Fruit fly (Drosophila melanogaster) whole organism, embryonic: ENCODE results near the gene CG13601.

Source experiments
- Abd-B ChIP-seq: fragments of 200-800 bp; sonication (Bioruptor generic); optimal IDR thresholded peaks from 2 replicates; lab custom pipeline; 2018; ENCODE audit warnings: missing biosample characterization, mild to moderate bottlenecking, missing genetic modification characterization, moderate library complexity
- Antp ChIP-seq: fragments of 200-800 bp; sonication (Bioruptor generic); optimal IDR thresholded peaks from 3 replicates; lab custom pipeline; 2016; ENCODE audit warnings: missing biosample characterization, missing genetic modification characterization
- B-H1 ChIP-seq: fragments of 200-800 bp; sonication (Bioruptor generic); IDR thresholded peaks from 3 replicates; pipeline ENCODE4 v1.3.6; 2022; ENCODE audit warnings: missing biosample characterization, missing genetic modification characterization
- Bgb ChIP-seq: fragments of 200-800 bp; sonication (Bioruptor generic); IDR thresholded peaks from 2 replicates; pipeline ENCODE4 v1.3.6; 2022; ENCODE audit warnings: missing biosample characterization, missing genetic modification characterization; ENCODE audit not compliant: partially characterized antibody
- CG10209 ChIP-seq: fragments of 200-800 bp; sonication (Bioruptor generic); optimal IDR thresholded peaks from 3 replicates; lab custom pipeline; 2017; ENCODE audit warnings: missing biosample characterization, mild to moderate bottlenecking, missing genetic modification characterization, missing genetic modification reagents
- CG10462 ChIP-seq: fragments of 200-800 bp; sonication (Bioruptor generic); optimal IDR thresholded peaks from 2 replicates; lab custom pipeline; 2016; ENCODE audit warnings: missing biosample characterization, missing genetic modification characterization
- CG10654 ChIP-seq: fragments of 200-800 bp; sonication (Bioruptor generic); optimal IDR thresholded peaks from 2 replicates; lab custom pipeline; 2016; ENCODE audit warnings: missing biosample characterization, missing genetic modification characterization
- CG11093 ChIP-seq: fragments of 200-800 bp; sonication (Bioruptor generic); IDR thresholded peaks from 3 replicates; pipeline ENCODE4 v1.3.6; 2022; ENCODE audit warnings: missing biosample characterization, missing genetic modification characterization
- CG1529 ChIP-seq: fragments of 200-800 bp; sonication (Bioruptor generic); optimal IDR thresholded peaks from 3 replicates; lab custom pipeline; 2018; ENCODE audit warnings: missing biosample characterization, missing genetic modification characterization
- CG1603 ChIP-seq: fragments of 200-800 bp; sonication (Bioruptor generic); optimal IDR thresholded peaks from 2 replicates; lab custom pipeline; 2019; ENCODE audit warnings: missing biosample characterization, mild to moderate bottlenecking, missing genetic modification characterization, moderate library complexity
- CG16779 ChIP-seq: fragments of 200-800 bp; sonication (Bioruptor generic); IDR thresholded peaks from 2 replicates; pipeline ENCODE4 v1.3.6; 2022; ENCODE audit warnings: missing biosample characterization, missing genetic modification characterization
- CG17359 ChIP-seq: fragments of 200-800 bp; sonication (Bioruptor generic); optimal IDR thresholded peaks from 3 replicates; lab custom pipeline; 2018; ENCODE audit warnings: missing biosample characterization, mild to moderate bottlenecking, missing genetic modification characterization, moderate library complexity
- CG2129 ChIP-seq: fragments of 200-800 bp; sonication (Bioruptor generic); IDR thresholded peaks from 2 replicates; pipeline ENCODE4 v1.3.6; 2022; ENCODE audit warnings: missing biosample characterization, missing genetic modification characterization; ENCODE audit not compliant: partially characterized antibody
- CG2202 ChIP-seq: fragments of 200-800 bp; sonication (Bioruptor generic); optimal IDR thresholded peaks from 2 replicates; lab custom pipeline; 2018; ENCODE audit warnings: missing biosample characterization, mild to moderate bottlenecking, missing genetic modification characterization
- CG30020 ChIP-seq: fragments of 200-800 bp; optimal IDR thresholded peaks from 2 replicates; lab custom pipeline; 2019; ENCODE audit warnings: missing biosample characterization, mild to moderate bottlenecking, missing genetic modification characterization, moderate library complexity
- CG33557 ChIP-seq: fragments of 200-800 bp; sonication (Bioruptor generic); optimal IDR thresholded peaks from 2 replicates; lab custom pipeline; 2019; ENCODE audit warnings: missing biosample characterization, mild to moderate bottlenecking, missing genetic modification characterization, moderate library complexity
- CG42726 ChIP-seq: fragments of 200-800 bp; sonication (Bioruptor generic); IDR thresholded peaks from 2 replicates; pipeline ENCODE4 v1.3.6; 2022; ENCODE audit warnings: missing biosample characterization, missing genetic modification characterization; ENCODE audit not compliant: partially characterized antibody
- CG6272 ChIP-seq: fragments of 200-800 bp; sonication (Bioruptor generic); IDR thresholded peaks from 2 replicates; pipeline ENCODE4 v1.3.6; 2022; ENCODE audit warnings: missing biosample characterization, missing genetic modification characterization
- CG6813 ChIP-seq: fragments of 200-800 bp; sonication (Bioruptor generic); optimal IDR thresholded peaks from 2 replicates; lab custom pipeline; 2017; ENCODE audit warnings: missing biosample characterization, missing genetic modification characterization, mild to moderate bottlenecking, moderate library complexity, missing genetic modification reagents
- CG7786 ChIP-seq: fragments of 200-800 bp; sonication (Bioruptor generic); optimal IDR thresholded peaks from 2 replicates; lab custom pipeline; 2016; ENCODE audit warnings: missing biosample characterization, missing genetic modification characterization
- CG7987 ChIP-seq: fragments of 200-800 bp; sonication (Bioruptor generic); optimal IDR thresholded peaks from 2 replicates; lab custom pipeline; 2018; ENCODE audit warnings: missing biosample characterization, mild to moderate bottlenecking, missing genetic modification characterization, moderate library complexity
- CG8281 ChIP-seq: fragments of 200-800 bp; sonication (Bioruptor generic); optimal IDR thresholded peaks from 2 replicates; lab custom pipeline; 2018; ENCODE audit warnings: missing biosample characterization, mild to moderate bottlenecking, missing genetic modification characterization, moderate library complexity
- CG9797 ChIP-seq: fragments of 200-800 bp; sonication (Bioruptor generic); optimal IDR thresholded peaks from 3 replicates; lab custom pipeline; 2018; ENCODE audit warnings: missing biosample characterization, mild to moderate bottlenecking, missing genetic modification characterization
- CrebB ChIP-seq: fragments of 200-800 bp; sonication (Bioruptor generic); optimal IDR thresholded peaks from 3 replicates; lab custom pipeline; 2018; ENCODE audit warnings: missing biosample characterization, mild to moderate bottlenecking, missing genetic modification characterization
- Fer1 ChIP-seq: fragments of 200-800 bp; sonication (Bioruptor generic); optimal IDR thresholded peaks from 2 replicates; lab custom pipeline; 2017; ENCODE audit warnings: missing biosample characterization, mild to moderate bottlenecking, missing genetic modification characterization
- Gsc ChIP-seq: fragments of 200-800 bp; sonication (Bioruptor generic); IDR thresholded peaks from 2 replicates; pipeline ENCODE4 v1.3.6; 2022; ENCODE audit warnings: missing biosample characterization, missing genetic modification characterization
- Hand ChIP-seq: fragments of 200-800 bp; sonication (Bioruptor generic); optimal IDR thresholded peaks from 2 replicates; lab custom pipeline; 2017; ENCODE audit warnings: mild to moderate bottlenecking, missing biosample characterization, missing genetic modification reagents, missing genetic modification characterization
- HmgD ChIP-seq: fragments of 200-800 bp; sonication (Bioruptor generic); optimal IDR thresholded peaks from 3 replicates; lab custom pipeline; 2016; ENCODE audit warnings: missing biosample characterization, missing genetic modification characterization
- Hr3 ChIP-seq: fragments of 200-800 bp; sonication (Bioruptor generic); optimal IDR thresholded peaks from 3 replicates; lab custom pipeline; 2016; ENCODE audit warnings: missing biosample characterization, missing genetic modification characterization
- MTF-1 ChIP-seq: fragments of 200-800 bp; sonication (Bioruptor generic); optimal IDR thresholded peaks from 2 replicates; lab custom pipeline; 2018; ENCODE audit warnings: missing biosample characterization, mild to moderate bottlenecking, missing genetic modification characterization, borderline replicate concordance
- Opbp ChIP-seq: fragments of 200-800 bp; sonication (Bioruptor generic); IDR thresholded peaks from 3 replicates; pipeline ENCODE4 v1.3.6; 2022; ENCODE audit warnings: missing biosample characterization, missing genetic modification characterization; ENCODE audit not compliant: partially characterized antibody
- ap ChIP-seq: fragments of 200-800 bp; sonication (Bioruptor generic); IDR thresholded peaks from 2 replicates; pipeline ENCODE4 v1.3.6; 2022; ENCODE audit warnings: missing biosample characterization, missing genetic modification characterization
- cg ChIP-seq: fragments of 200-800 bp; sonication (Bioruptor generic); optimal IDR thresholded peaks from 3 replicates; lab custom pipeline; 2019; ENCODE audit warnings: missing biosample characterization, mild to moderate bottlenecking, missing genetic modification characterization, moderate library complexity
- chinmo ChIP-seq: fragments of 200-800 bp; sonication (Bioruptor generic); IDR thresholded peaks from 4 replicates; pipeline ENCODE4 v1.3.6; 2022; ENCODE audit warnings: missing biosample characterization, missing genetic modification characterization; ENCODE audit not compliant: partially characterized antibody
- ci ChIP-seq: fragments of 200-800 bp; sonication (Bioruptor generic); IDR thresholded peaks from 3 replicates; pipeline ENCODE4 v1.3.6; 2022; ENCODE audit warnings: missing biosample characterization, missing genetic modification characterization
- crc ChIP-seq: fragments of 200-800 bp; sonication (Bioruptor generic); optimal IDR thresholded peaks from 2 replicates; lab custom pipeline; 2016; ENCODE audit warnings: missing biosample characterization, missing genetic modification characterization
- fd3F ChIP-seq: fragments of 200-800 bp; sonication (Bioruptor generic); optimal IDR thresholded peaks from 2 replicates; lab custom pipeline; 2018; ENCODE audit warnings: missing biosample characterization, mild to moderate bottlenecking, missing genetic modification characterization, moderate library complexity
- gfzf ChIP-seq: fragments of 200-800 bp; sonication (Bioruptor generic); optimal IDR thresholded peaks from 2 replicates; lab custom pipeline; 2016; ENCODE audit warnings: missing biosample characterization, mild to moderate bottlenecking, missing genetic modification characterization, moderate library complexity
- gro ChIP-seq: fragments of 200-800 bp; sonication (Bioruptor generic); optimal IDR thresholded peaks from 2 replicates; lab custom pipeline; 2016; ENCODE audit warnings: missing biosample characterization, missing genetic modification characterization
- hkb ChIP-seq, 2 experiments: fragments of 200-800 bp in 1 of 2; fragments of >200 bp in 1 of 2; sonication (Bioruptor generic) in 1 of 2; IDR thresholded peaks in 1 of 2; optimal IDR thresholded peaks in 1 of 2; 2 replicates each; pipeline versions ENCODE4 v1.3.6 to Lab custom; 2017 to 2022; ENCODE audit warnings: missing biosample characterization in 1 of 2, missing genetic modification characterization in 1 of 2
- nau ChIP-seq: fragments of 200-800 bp; sonication (Bioruptor generic); optimal IDR thresholded peaks from 3 replicates; lab custom pipeline; 2017; ENCODE audit warnings: missing biosample characterization, mild to moderate bottlenecking, missing genetic modification characterization, missing genetic modification reagents
- pfk ChIP-seq: fragments of 200-800 bp; sonication (Bioruptor generic); optimal IDR thresholded peaks from 2 replicates; lab custom pipeline; 2018; ENCODE audit warnings: missing biosample characterization, mild to moderate bottlenecking, missing genetic modification characterization, moderate library complexity
- pita ChIP-seq: fragments of 200-800 bp; sonication (Bioruptor generic); optimal IDR thresholded peaks from 2 replicates; lab custom pipeline; 2017; ENCODE audit warnings: missing biosample characterization, mild to moderate bottlenecking, missing genetic modification characterization
- psq ChIP-seq: fragments of 200-800 bp; sonication (Bioruptor generic); optimal IDR thresholded peaks from 2 replicates; lab custom pipeline; 2017; ENCODE audit warnings: missing biosample characterization, missing genetic modification characterization
- sqz ChIP-seq: fragments of 200-800 bp; sonication (Bioruptor generic); optimal IDR thresholded peaks from 3 replicates; lab custom pipeline; 2018; ENCODE audit warnings: missing biosample characterization, mild to moderate bottlenecking, missing genetic modification characterization
- stwl ChIP-seq: fragments of 200-800 bp; sonication (Bioruptor generic); optimal IDR thresholded peaks from 3 replicates; lab custom pipeline; 2018; ENCODE audit warnings: missing biosample characterization, mild to moderate bottlenecking, missing genetic modification characterization, moderate library complexity
- tgo ChIP-seq: fragments of 200-800 bp; sonication (Bioruptor generic); IDR thresholded peaks from 3 replicates; pipeline ENCODE4 v1.3.6; 2022; ENCODE audit warnings: missing biosample characterization, missing genetic modification characterization

CG13601 gene

DNA sequence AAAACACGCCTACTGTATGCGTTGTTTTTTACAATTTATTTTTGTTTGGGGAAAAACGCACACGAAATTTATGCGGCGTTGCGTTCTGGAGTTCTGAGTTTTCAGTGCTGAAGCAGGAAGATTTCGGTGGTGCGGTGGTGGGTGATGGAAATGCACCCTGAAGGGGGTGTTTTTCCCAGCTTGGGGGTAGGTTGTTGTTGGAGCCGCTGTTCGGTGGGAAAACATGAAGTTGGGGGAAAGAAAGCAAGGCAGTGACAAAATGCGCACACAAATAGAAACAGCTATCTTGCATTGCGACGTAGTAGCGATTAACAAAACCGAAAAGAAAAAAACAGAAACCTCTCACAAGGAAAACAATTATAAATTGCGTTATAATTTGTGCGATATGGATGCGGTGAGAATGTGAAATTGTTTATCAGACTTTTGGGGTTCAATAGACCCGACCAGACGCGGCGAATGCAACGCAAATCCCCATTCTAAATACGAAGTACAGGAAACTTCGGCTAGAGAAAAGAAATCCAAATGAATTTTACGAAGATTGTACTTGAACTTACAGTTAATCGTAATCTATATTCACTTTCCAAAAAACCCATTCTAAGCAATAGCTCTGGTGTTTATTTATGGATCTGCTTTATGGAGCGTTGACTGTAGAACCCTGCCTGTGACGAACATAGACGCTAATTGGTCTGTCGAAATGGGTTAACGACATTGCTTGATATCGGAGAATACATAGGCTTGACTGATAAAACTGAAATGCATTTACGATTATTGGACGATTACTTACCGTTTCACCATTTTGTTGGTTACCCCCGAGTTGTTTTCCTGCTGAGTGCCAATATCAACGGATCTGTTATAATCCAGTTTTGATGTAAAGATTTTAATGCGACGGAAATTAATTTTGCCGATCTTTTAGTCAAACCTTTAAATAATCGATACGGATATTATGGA lies 38.9 kb downstream of the CG13601 start (continued):
- TF ChIP-seq cg (GFP tag; lab: Kevin White, UChicago): no peak
- TF ChIP-seq CG8281: no peak
- no peak for TF ChIP-seq CG10462 (GFP tag; lab: Kevin White, UChicago)
- TF ChIP-seq CG1529: no peak
- TF ChIP-seq CG17359 (tag; lab: Kevin White, UChicago): peak; percentile 23
- TF ChIP-seq Opbp (GFP tag; lab: Robert Waterston, UW): no peak
- peak; percentile 56 for TF ChIP-seq CG1603
- TF ChIP-seq ci (GFP tag; lab: Robert Waterston, UW): peak; percentile 32; the same call in 1 of the 3 replicates
- TF ChIP-seq CG10209 (GFP tag; lab: Kevin White, UChicago): no peak
- no peak for TF ChIP-seq B-H1 (GFP tag; lab: Robert Waterston, UW)
- no peak for TF ChIP-seq HmgD
- TF ChIP-seq Antp (GFP tag; lab: Kevin White, UChicago): no peak
- no peak for TF ChIP-seq gro (GFP tag; lab: Kevin White, UChicago)
- TF ChIP-seq CG2202 (tag; lab: Kevin White, UChicago): peak; percentile 24
- TF ChIP-seq CG10654 (GFP tag; lab: Kevin White, UChicago): no peak
- TF ChIP-seq CG16779 (GFP tag; lab: Robert Waterston, UW): no peak
- TF ChIP-seq Fer1 (GFP tag; lab: Kevin White, UChicago): no peak
- TF ChIP-seq fd3F (GFP tag; lab: Kevin White, UChicago): no peak
- no peak for TF ChIP-seq stwl (tag; lab: Kevin White, UChicago)
- TF ChIP-seq CG6813 (GFP tag; lab: Kevin White, UChicago): no peak
- TF ChIP-seq CG11093 (GFP tag; lab: Robert Waterston, UW): no peak
- TF ChIP-seq ap (GFP tag; lab: Robert Waterston, UW): no peak
- TF ChIP-seq CG42726 (GFP tag; lab: Robert Waterston, UW): no peak
- TF ChIP-seq pita: no peak
- TF ChIP-seq CG7786 (GFP tag; lab: Kevin White, UChicago): no peak
- no peak for TF ChIP-seq hkb (optimal IDR thresholded peaks at IDR 0.05; lab: Kevin White, UChicago)
- TF ChIP-seq hkb (GFP tag; IDR thresholded peaks at IDR 0.05; lab: Robert Waterston, UW): 0 out of 2 replicates have a peak, but pooled peaks have one; percentile 28
- TF ChIP-seq CG33557 (GFP tag; lab: Kevin White, UChicago): no peak
- TF ChIP-seq psq (GFP tag; lab: Kevin White, UChicago): no peak
- no peak for TF ChIP-seq Abd-B (GFP tag; lab: Kevin White, UChicago)
- no peak for TF ChIP-seq Bgb (GFP tag; lab: Robert Waterston, UW)
- no peak for TF ChIP-seq MTF-1 (GFP tag; lab: Kevin White, UChicago)
- TF ChIP-seq CG7987: no peak
- no peak for TF ChIP-seq CG2129
- no peak for TF ChIP-seq crc (GFP tag; lab: Kevin White, UChicago)
- no peak for TF ChIP-seq CG6272 (GFP tag; lab: Robert Waterston, UW)
- no peak for TF ChIP-seq Hand
- TF ChIP-seq pfk (GFP tag; lab: Kevin White, UChicago): no peak
- no peak for TF ChIP-seq CG9797 (GFP tag; lab: Kevin White, UChicago)
- no peak for TF ChIP-seq CrebB (tag; lab: Kevin White, UChicago)
- TF ChIP-seq sqz (GFP tag; lab: Kevin White, UChicago): no peak
- TF ChIP-seq gfzf (GFP tag; lab: Kevin White, UChicago): no peak
- peak; percentile 10 for TF ChIP-seq Hr3 (GFP tag; lab: Kevin White, UChicago)
- TF ChIP-seq chinmo: 0 out of 4 replicates have a peak, but pooled peaks have one; percentile 26
- no peak for TF ChIP-seq nau (GFP tag; lab: Kevin White, UChicago)
- peak; percentile 31; the same call in 1 of the 3 replicates for TF ChIP-seq tgo (GFP tag; lab: Robert Waterston, UW)
- TF ChIP-seq Gsc (GFP tag; lab: Robert Waterston, UW): no peak
- no peak for TF ChIP-seq CG30020 (tag; lab: Kevin White, UChicago)
